Worm (Caenorhabditis elegans) whole organism, midembryonic: ENCODE measurements around the gene fat-7.

Experiments used
- T22C8.4 ChIP-seq: fragments of 200-800 bp; sonication (Bioruptor generic); IDR thresholded peaks from 2 replicates; pipeline ENCODE4 v1.3.6; 2022; ENCODE audit warnings: missing genetic modification characterization, missing compliant biosample characterization
- cog-1 ChIP-seq: sonication (generic microtip); optimal IDR thresholded peaks from 2 replicates; lab custom pipeline; 2016; ENCODE audit warnings: missing genetic modification characterization, missing compliant biosample characterization
- flt-1 ChIP-seq: fragments of 200-800 bp; sonication (Bioruptor generic); IDR thresholded peaks from 2 replicates; pipeline ENCODE4 v1.3.6; 2022; ENCODE audit warnings: missing genetic modification characterization, missing compliant biosample characterization
- klf-2 ChIP-seq: fragments of 200-800 bp; sonication (Bioruptor generic); conservative IDR thresholded peaks from 2 replicates; pipeline ENCODE4 v1.3.6; 2022; ENCODE audit warnings: missing genetic modification reagents, missing genetic modification characterization, missing compliant biosample characterization
- tab-1 ChIP-seq: fragments of 200-800 bp; sonication (Bioruptor generic); IDR thresholded peaks from 2 replicates; pipeline ENCODE4 v1.3.6; 2022; ENCODE audit warnings: missing genetic modification characterization, missing compliant biosample characterization
- ztf-23 ChIP-seq: fragments of 200-800 bp; sonication (Bioruptor generic); IDR thresholded peaks from 2 replicates; pipeline ENCODE4 v1.3.6; 2022; ENCODE audit warnings: missing genetic modification reagents, missing genetic modification characterization, missing compliant biosample characterization
- ztf-29 ChIP-seq: fragments of 200-800 bp; sonication (Bioruptor generic); IDR thresholded peaks from 2 replicates; pipeline ENCODE4 v1.3.6; 2022; ENCODE audit warnings: missing genetic modification reagents, missing genetic modification characterization, missing compliant biosample characterization

DNA sequence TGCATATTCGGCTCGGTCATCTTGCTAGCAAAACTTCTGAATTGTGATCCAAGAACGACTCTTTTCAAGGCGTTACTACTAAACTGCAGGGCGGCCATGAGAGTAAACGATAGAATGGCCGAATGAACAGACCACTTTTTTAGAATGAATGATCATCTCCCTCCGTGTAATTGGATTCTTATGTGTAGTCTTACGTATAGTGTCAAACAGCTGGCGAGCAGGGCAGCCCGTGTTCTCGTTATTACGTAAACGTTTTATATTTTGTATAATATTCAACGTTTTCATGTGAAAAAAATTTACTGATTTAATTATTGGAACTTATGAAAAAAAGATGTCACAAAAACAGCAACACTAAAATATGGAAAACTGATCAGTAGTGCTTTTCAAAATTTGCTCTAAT lies 3.1 kb upstream of the fat-7 start, which contains the start of gene F10D2.10:
- no peak for TF ChIP-seq cog-1 (tag; lab: Kevin White, UChicago)
- TF ChIP-seq flt-1 (GFP tag; lab: Robert Waterston, UW), result no peak
- no peak for TF ChIP-seq tab-1
- no peak for TF ChIP-seq klf-2 (GFP tag; lab: Robert Waterston, UW)
- TF ChIP-seq T22C8.4 (GFP tag; lab: Robert Waterston, UW), result no peak
- no peak for TF ChIP-seq ztf-29 (GFP tag; lab: Robert Waterston, UW)
- no peak for TF ChIP-seq ztf-23
